Fruit fly (Drosophila melanogaster) whole organism, embryonic: Measurements from ENCODE around the gene Orco.

ENCODE experiments used
- C15 ChIP-seq: fragments of 200-800 bp; sonication (Bioruptor generic); IDR thresholded peaks from 3 replicates; pipeline ENCODE4 v1.3.6; 2022; ENCODE audit warnings: missing biosample characterization, missing genetic modification characterization
- CG1233 ChIP-seq: fragments of 200-800 bp; sonication (Bioruptor generic); optimal IDR thresholded peaks from 4 replicates; lab custom pipeline; 2018; ENCODE audit warnings: missing biosample characterization, mild to moderate bottlenecking, missing genetic modification characterization
- Dip3 ChIP-seq: fragments of 200-800 bp; sonication (Bioruptor generic); optimal IDR thresholded peaks from 3 replicates; lab custom pipeline; 2016; ENCODE audit warnings: missing biosample characterization, missing genetic modification characterization
- fru ChIP-seq: fragments of >200 bp; optimal IDR thresholded peaks from 2 replicates; lab custom pipeline; 2017
- gsb ChIP-seq: fragments of 200-800 bp; sonication (Bioruptor generic); IDR thresholded peaks from 2 replicates; pipeline ENCODE4 v1.3.6; 2022; ENCODE audit warnings: missing biosample characterization, missing genetic modification characterization
- ind ChIP-seq: fragments of 200-800 bp; sonication (Bioruptor generic); optimal IDR thresholded peaks from 3 replicates; lab custom pipeline; 2016; ENCODE audit warnings: missing biosample characterization, missing genetic modification characterization
- phol ChIP-seq: fragments of 200-800 bp; sonication (Bioruptor generic); optimal IDR thresholded peaks from 3 replicates; lab custom pipeline; 2018; ENCODE audit warnings: missing biosample characterization, mild to moderate bottlenecking, missing genetic modification characterization, moderate library complexity
- sens-2 ChIP-seq: fragments of 200-800 bp; sonication (Bioruptor generic); IDR thresholded peaks from 2 replicates; pipeline ENCODE4 v1.3.6; 2022; ENCODE audit warnings: missing biosample characterization, missing genetic modification characterization
- trem ChIP-seq: fragments of 200-800 bp; optimal IDR thresholded peaks from 3 replicates; lab custom pipeline; 2019; ENCODE audit warnings: missing biosample characterization, mild to moderate bottlenecking, missing genetic modification characterization, moderate library complexity

- TF ChIP-seq phol (tag; lab: Kevin White, UChicago) (no peak), Dip3 (GFP tag; lab: Kevin White, UChicago) (no peak), CG1233 (GFP tag; lab: Kevin White, UChicago) (no peak), fru (lab: Kevin White, UChicago) (no peak), C15 (GFP tag; lab: Robert Waterston, UW) (no peak), gsb (GFP tag; lab: Robert Waterston, UW) (no peak), trem (tag; lab: Kevin White, UChicago) (no peak), sens-2 (GFP tag; lab: Robert Waterston, UW) (no peak), ind (no peak)
Observed at dm6 chr3R:5367512-5368169, 44.6 kb downstream of the Orco start.
